Worm (Caenorhabditis elegans): Measurements from ENCODE around the gene pssy-2.
"Not testable (repeated sequence)": the region's sequence is repeated elsewhere in the genome, so short reads cannot be mapped to it uniquely, and the experiment has no call there.

ce11 chrIII:13447439-13447838, 24.2 kb upstream of the pssy-2 start:
- not testable (repeated sequence) for TF ChIP-seq ama-1 (optimal IDR thresholded peaks at IDR 0.05); ama-1 (GFP tag; optimal IDR thresholded peaks at IDR 0.05); ccch-3 (GFP tag; optimal IDR thresholded peaks at IDR 0.05); egl-44 (GFP tag; IDR thresholded peaks at IDR 0.05); sea-2 (GFP tag; IDR thresholded peaks at IDR 0.05); nfya-1 (tag; optimal IDR thresholded peaks at IDR 0.05; ENCODE audit: borderline replicate concordance, insufficient read depth); chd-7 (tag; optimal IDR thresholded peaks at IDR 0.05); xnd-1 (tag; optimal IDR thresholded peaks at IDR 0.05); unc-62 (GFP tag; optimal IDR thresholded peaks at IDR 0.05)

All from whole organism, young adult.